Worm (Caenorhabditis elegans): Measurements from ENCODE around the gene gpla-1.

- TF ChIP-seq elt-3 (tag; optimal IDR thresholded peaks at IDR 0.05) (no peak), nhr-76 (tag; optimal IDR thresholded peaks at IDR 0.05) (no peak), pha-4 (tag; optimal IDR thresholded peaks at IDR 0.05) (no peak), ztf-11 (tag; optimal IDR thresholded peaks at IDR 0.05) (no peak), mep-1 (tag; optimal IDR thresholded peaks at IDR 0.05) (no peak), lsy-2 (tag; optimal IDR thresholded peaks at IDR 0.05) (no peak)
Observed at ce11 chrV:11975233-11975632, 37.6 kb upstream of the gpla-1 start, which contains the start of gene cpr-1.
